Worm (Caenorhabditis elegans): ENCODE results near the gene nadk-2.

The nadk-2 gene

ce11 chrII:12108843-12109242, 59.5 kb downstream of the nadk-2 start:
- TF ChIP-seq scrt-1 (GFP tag; IDR thresholded peaks at IDR 0.05) = no peak
- no peak for TF ChIP-seq hnd-1 (tag; optimal IDR thresholded peaks at IDR 0.05)
- TF ChIP-seq ceh-13 (GFP tag; optimal IDR thresholded peaks at IDR 0.05) = no peak
- TF ChIP-seq pes-1 (GFP tag; IDR thresholded peaks at IDR 0.05) = no peak
- TF ChIP-seq ceh-36 (tag; optimal IDR thresholded peaks at IDR 0.05) = no peak
- no peak for TF ChIP-seq F13C5.2 (tag; optimal IDR thresholded peaks at IDR 0.05)
